Fruit fly (Drosophila melanogaster) whole organism, embryonic: ENCODE measurements around the gene Rab39.
A peak's percentile ranks its signal among the peaks of the same experiment; 100 is the strongest.

Source experiments
- Adf1 ChIP-seq: fragments of 200-800 bp; sonication (Bioruptor generic); IDR thresholded peaks from 2 replicates; pipeline ENCODE4 v1.3.6; 2022; ENCODE audit warnings: missing biosample characterization, missing genetic modification characterization
- CG10366 ChIP-seq: fragments of 200-800 bp; sonication (Bioruptor generic); IDR thresholded peaks from 2 replicates; pipeline ENCODE4 v1.3.6; 2022; ENCODE audit warnings: missing biosample characterization, missing genetic modification characterization
- CG11093 ChIP-seq: fragments of 200-800 bp; sonication (Bioruptor generic); IDR thresholded peaks from 3 replicates; pipeline ENCODE4 v1.3.6; 2022; ENCODE audit warnings: missing biosample characterization, missing genetic modification characterization
- CG13296 ChIP-seq: fragments of 200-800 bp; sonication (Bioruptor generic); optimal IDR thresholded peaks from 3 replicates; lab custom pipeline; 2018; ENCODE audit warnings: missing biosample characterization, mild to moderate bottlenecking, missing genetic modification characterization
- CG13624 ChIP-seq: fragments of 200-800 bp; sonication (Bioruptor generic); optimal IDR thresholded peaks from 2 replicates; lab custom pipeline; 2016; ENCODE audit warnings: missing biosample characterization, missing genetic modification characterization
- CG14014 ChIP-seq: fragments of 200-800 bp; sonication (Bioruptor generic); IDR thresholded peaks from 2 replicates; pipeline ENCODE4 v1.3.6; 2022; ENCODE audit warnings: missing biosample characterization, missing genetic modification characterization
- CG14667 ChIP-seq: fragments of 200-800 bp; sonication (Bioruptor generic); IDR thresholded peaks from 2 replicates; pipeline ENCODE4 v1.3.6; 2022; ENCODE audit warnings: missing biosample characterization, missing genetic modification characterization
- CG14860 ChIP-seq: fragments of 200-800 bp; sonication (Bioruptor generic); IDR thresholded peaks from 3 replicates; pipeline ENCODE4 v1.3.6; 2022; ENCODE audit warnings: missing biosample characterization, missing genetic modification characterization; ENCODE audit not compliant: partially characterized antibody
- CG15514 ChIP-seq: fragments of 200-800 bp; sonication (Bioruptor generic); optimal IDR thresholded peaks from 3 replicates; lab custom pipeline; 2017; ENCODE audit warnings: missing biosample characterization, missing genetic modification characterization, mild to moderate bottlenecking, moderate library complexity, missing genetic modification reagents
- CG1647 ChIP-seq: fragments of 200-800 bp; sonication (Bioruptor generic); optimal IDR thresholded peaks from 3 replicates; lab custom pipeline; 2016; ENCODE audit warnings: missing biosample characterization, missing genetic modification characterization
- CG16815 ChIP-seq: fragments of 200-800 bp; sonication (Bioruptor generic); optimal IDR thresholded peaks from 3 replicates; lab custom pipeline; 2017; ENCODE audit warnings: missing biosample characterization, mild to moderate bottlenecking, missing genetic modification characterization
- CG17612 ChIP-seq: fragments of 200-800 bp; sonication (Bioruptor generic); IDR thresholded peaks from 2 replicates; pipeline ENCODE4 v1.3.6; 2022; ENCODE audit warnings: missing biosample characterization, missing genetic modification characterization
- CG17912 ChIP-seq: fragments of 200-800 bp; sonication (Bioruptor generic); optimal IDR thresholded peaks from 2 replicates; lab custom pipeline; 2018; ENCODE audit warnings: missing biosample characterization, mild to moderate bottlenecking, missing genetic modification characterization
- CG1792 ChIP-seq: fragments of 200-800 bp; sonication (Bioruptor generic); optimal IDR thresholded peaks from 2 replicates; lab custom pipeline; 2016; ENCODE audit warnings: missing biosample characterization, missing genetic modification characterization
- CG30431 ChIP-seq: fragments of 200-800 bp; sonication (Bioruptor generic); optimal IDR thresholded peaks from 2 replicates; lab custom pipeline; 2017; ENCODE audit warnings: missing biosample characterization, missing genetic modification characterization
- CG7928 ChIP-seq: fragments of 200-800 bp; sonication (Bioruptor generic); optimal IDR thresholded peaks from 2 replicates; lab custom pipeline; 2017; ENCODE audit warnings: missing biosample characterization, mild to moderate bottlenecking, missing genetic modification characterization
- CG8089 ChIP-seq: fragments of 200-800 bp; sonication (Bioruptor generic); optimal IDR thresholded peaks from 3 replicates; lab custom pipeline; 2016; ENCODE audit warnings: missing biosample characterization, missing genetic modification characterization
- CG9609 ChIP-seq: fragments of 200-800 bp; sonication (Bioruptor generic); optimal IDR thresholded peaks from 3 replicates; lab custom pipeline; 2016; ENCODE audit warnings: missing biosample characterization, missing genetic modification characterization
- CG9727 ChIP-seq: fragments of 200-800 bp; sonication (Bioruptor generic); optimal IDR thresholded peaks from 3 replicates; lab custom pipeline; 2017; ENCODE audit warnings: missing biosample characterization, mild to moderate bottlenecking, missing genetic modification characterization
- CrebB ChIP-seq: fragments of 200-800 bp; sonication (Bioruptor generic); optimal IDR thresholded peaks from 3 replicates; lab custom pipeline; 2018; ENCODE audit warnings: missing biosample characterization, mild to moderate bottlenecking, missing genetic modification characterization
- Doc2 ChIP-seq: fragments of 200-800 bp; sonication (Bioruptor generic); IDR thresholded peaks from 2 replicates; pipeline ENCODE4 v1.3.6; 2022; ENCODE audit warnings: missing biosample characterization, missing genetic modification characterization
- Drgx ChIP-seq: fragments of 200-800 bp; sonication (Bioruptor generic); IDR thresholded peaks from 2 replicates; pipeline ENCODE4 v1.3.6; 2022; ENCODE audit warnings: missing biosample characterization, missing genetic modification characterization
- Elba2 ChIP-seq: fragments of 200-800 bp; sonication (Bioruptor generic); optimal IDR thresholded peaks from 3 replicates; lab custom pipeline; 2016; ENCODE audit warnings: missing biosample characterization, missing genetic modification characterization
- Mad ChIP-seq: fragments of 200-800 bp; sonication (Bioruptor generic); optimal IDR thresholded peaks from 2 replicates; lab custom pipeline; 2016; ENCODE audit warnings: missing biosample characterization, missing genetic modification characterization
- NK7.1 ChIP-seq: fragments of 200-800 bp; sonication (Bioruptor generic); optimal IDR thresholded peaks from 3 replicates; lab custom pipeline; 2016; ENCODE audit warnings: missing biosample characterization, missing genetic modification characterization
- Oli ChIP-seq: fragments of 200-800 bp; sonication (Bioruptor generic); optimal IDR thresholded peaks from 2 replicates; lab custom pipeline; 2018; ENCODE audit warnings: missing biosample characterization, mild to moderate bottlenecking, missing genetic modification characterization, moderate library complexity
- Xbp1 ChIP-seq: fragments of 200-800 bp; sonication (Bioruptor generic); optimal IDR thresholded peaks from 3 replicates; lab custom pipeline; 2016; ENCODE audit warnings: missing biosample characterization, mild to moderate bottlenecking, missing genetic modification characterization
- bab2 ChIP-seq: fragments of 200-800 bp; sonication (Bioruptor generic); optimal IDR thresholded peaks from 2 replicates; lab custom pipeline; 2016; ENCODE audit warnings: missing biosample characterization, missing genetic modification characterization
- chinmo ChIP-seq: fragments of 200-800 bp; sonication (Bioruptor generic); IDR thresholded peaks from 4 replicates; pipeline ENCODE4 v1.3.6; 2022; ENCODE audit warnings: missing biosample characterization, missing genetic modification characterization; ENCODE audit not compliant: partially characterized antibody
- disco-r ChIP-seq: fragments of 200-800 bp; sonication (Bioruptor generic); optimal IDR thresholded peaks from 2 replicates; lab custom pipeline; 2016; ENCODE audit warnings: missing biosample characterization, missing genetic modification characterization
- dysf ChIP-seq: fragments of 200-800 bp; sonication (Bioruptor generic); IDR thresholded peaks from 3 replicates; pipeline ENCODE4 v1.3.6; 2022; ENCODE audit warnings: missing biosample characterization, missing genetic modification characterization
- fd102C ChIP-seq: fragments of 200-800 bp; sonication (Bioruptor generic); optimal IDR thresholded peaks from 2 replicates; lab custom pipeline; 2018; ENCODE audit warnings: missing biosample characterization, mild to moderate bottlenecking, missing genetic modification characterization, moderate library complexity
- gce ChIP-seq: fragments of 200-800 bp; sonication (Bioruptor generic); IDR thresholded peaks from 3 replicates; pipeline ENCODE4 v1.3.6; 2022; ENCODE audit warnings: missing biosample characterization, missing genetic modification characterization
- gcm ChIP-seq: fragments of 200-800 bp; sonication (Bioruptor generic); optimal IDR thresholded peaks from 2 replicates; lab custom pipeline; 2019; ENCODE audit warnings: missing biosample characterization, mild to moderate bottlenecking, missing genetic modification characterization, moderate library complexity
- gt ChIP-seq: fragments of 200-800 bp; sonication (Bioruptor generic); IDR thresholded peaks from 2 replicates; pipeline ENCODE4 v1.3.6; 2022; ENCODE audit warnings: missing biosample characterization, missing genetic modification characterization
- jing ChIP-seq: fragments of 200-800 bp; sonication (Bioruptor generic); optimal IDR thresholded peaks from 2 replicates; lab custom pipeline; 2018; ENCODE audit warnings: missing biosample characterization, mild to moderate bottlenecking, missing genetic modification characterization
- jumu ChIP-seq: fragments of 200-800 bp; sonication (Bioruptor generic); optimal IDR thresholded peaks from 3 replicates; lab custom pipeline; 2016; ENCODE audit warnings: missing biosample characterization, missing genetic modification characterization
- lov ChIP-seq, 2 experiments: fragments of 200-800 bp in 1 of 2; fragments of >200 bp in 1 of 2; sonication (Bioruptor generic) in 1 of 2; IDR thresholded peaks in 1 of 2; optimal IDR thresholded peaks in 1 of 2; 2 replicates in 1 of 2; 3 replicates in 1 of 2; pipeline versions ENCODE4 v1.3.6 to Lab custom; 2017 to 2022; ENCODE audit warnings: missing biosample characterization in 1 of 2, missing genetic modification characterization in 1 of 2
- nmo ChIP-seq: fragments of 200-800 bp; sonication (Bioruptor generic); optimal IDR thresholded peaks from 2 replicates; lab custom pipeline; 2018; ENCODE audit warnings: missing biosample characterization, mild to moderate bottlenecking, missing genetic modification characterization, moderate library complexity
- run ChIP-seq: fragments of 200-800 bp; sonication (Bioruptor generic); optimal IDR thresholded peaks from 3 replicates; lab custom pipeline; 2018; ENCODE audit warnings: missing biosample characterization, mild to moderate bottlenecking, missing genetic modification characterization
- usp ChIP-seq: fragments of >200 bp; optimal IDR thresholded peaks from 2 replicates; lab custom pipeline; 2017; ENCODE audit warnings: missing biosample characterization, missing genetic modification characterization

The Rab39 gene

DNA sequence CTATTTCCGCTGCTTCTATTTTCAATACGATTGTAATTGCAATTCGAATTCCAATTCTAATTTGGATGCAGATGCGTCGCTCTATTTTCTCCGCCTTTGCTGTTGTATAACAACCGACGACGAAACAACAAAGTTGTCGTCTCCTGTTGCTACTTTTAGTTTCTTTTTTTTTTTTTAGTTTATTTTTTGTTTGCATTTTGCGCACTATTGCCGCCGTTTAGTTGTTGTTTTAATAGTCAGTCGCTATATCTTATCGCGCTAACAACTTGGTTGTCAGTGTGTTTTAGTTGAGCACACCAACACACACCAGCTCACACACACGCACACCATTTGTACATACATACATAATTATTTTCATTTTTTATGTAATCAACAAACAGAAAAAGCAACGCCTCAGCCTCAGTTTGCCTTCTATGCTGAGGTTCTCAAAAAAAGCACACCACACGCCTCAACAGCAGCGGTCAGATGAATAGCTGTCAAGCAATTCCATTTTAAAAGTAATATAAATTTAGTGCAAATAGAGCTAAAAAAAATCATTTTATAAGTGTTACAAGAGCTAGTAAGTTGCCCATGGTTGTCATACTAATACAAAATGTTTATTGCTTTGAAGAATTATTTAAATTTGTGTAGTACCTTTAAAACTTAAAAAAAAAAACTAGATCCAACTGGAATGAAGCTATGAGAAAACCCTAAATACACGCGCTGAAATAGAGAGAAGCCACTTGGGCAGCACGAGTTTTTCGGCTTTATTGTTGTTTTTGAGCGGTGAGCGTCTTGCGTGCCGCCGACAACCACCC, 33.2 kb upstream of the Rab39 start (continued):
- TF ChIP-seq CG30431 (GFP tag; lab: Kevin White, UChicago) = peak; percentile 3
- TF ChIP-seq CG17612 (GFP tag; lab: Robert Waterston, UW) = no peak
- TF ChIP-seq Drgx (GFP tag; lab: Robert Waterston, UW) = peak; percentile 28
- TF ChIP-seq CG13624 = peak; percentile 58
- no peak for TF ChIP-seq lov (optimal IDR thresholded peaks at IDR 0.05; lab: Kevin White, UChicago)
- no peak for TF ChIP-seq lov (GFP tag; IDR thresholded peaks at IDR 0.05; lab: Robert Waterston, UW)
- peak; percentile 70 for TF ChIP-seq Xbp1 (GFP tag; lab: Kevin White, UChicago)
- TF ChIP-seq Adf1 = peak; percentile 42
- no peak for TF ChIP-seq CG17912
- peak; percentile 84 for TF ChIP-seq Oli
- TF ChIP-seq CG13296 (GFP tag; lab: Kevin White, UChicago) = peak; percentile 84
- peak; percentile 35 for TF ChIP-seq nmo (GFP tag; lab: Kevin White, UChicago)
- peak; percentile 81 for TF ChIP-seq CG15514 (GFP tag; lab: Kevin White, UChicago)
- no peak for TF ChIP-seq gt (GFP tag; lab: Robert Waterston, UW)
- TF ChIP-seq gcm (GFP tag; lab: Kevin White, UChicago) = peak; percentile 57
- no peak for TF ChIP-seq NK7.1 (GFP tag; lab: Kevin White, UChicago)
- peak; percentile 45 for TF ChIP-seq CG9609 (GFP tag; lab: Kevin White, UChicago)
- TF ChIP-seq CG9727 (GFP tag; lab: Kevin White, UChicago) = peak; percentile 71
- no peak for TF ChIP-seq CG1792 (GFP tag; lab: Kevin White, UChicago)
- TF ChIP-seq dysf (GFP tag; lab: Robert Waterston, UW) = peak; percentile 85
- TF ChIP-seq CG14667 = no peak
- TF ChIP-seq jumu (GFP tag; lab: Kevin White, UChicago) = peak; percentile 19
- peak; percentile 16 for TF ChIP-seq CG7928 (GFP tag; lab: Kevin White, UChicago)
- TF ChIP-seq run (tag; lab: Kevin White, UChicago) = peak; percentile 32
- TF ChIP-seq CrebB (tag; lab: Kevin White, UChicago) = peak; percentile 68
- peak; percentile 4 for TF ChIP-seq bab2 (GFP tag; lab: Kevin White, UChicago)
- TF ChIP-seq Mad (GFP tag; lab: Kevin White, UChicago) = peak; percentile 34
- peak; percentile 54; the same call in 1 of the 3 replicates for TF ChIP-seq CG11093 (GFP tag; lab: Robert Waterston, UW)
- TF ChIP-seq CG16815 (GFP tag; lab: Kevin White, UChicago) = peak; percentile 28
- no peak for TF ChIP-seq fd102C (GFP tag; lab: Kevin White, UChicago)
- peak; percentile 9 for TF ChIP-seq CG1647 (GFP tag; lab: Kevin White, UChicago)
- TF ChIP-seq CG10366 = peak; percentile 53
- no peak for TF ChIP-seq CG14860
- no peak for TF ChIP-seq jing (GFP tag; lab: Kevin White, UChicago)
- peak; percentile 82; the same call in 3 of the 4 replicates for TF ChIP-seq chinmo (GFP tag; lab: Robert Waterston, UW)
- peak; percentile 60 for TF ChIP-seq CG14014 (GFP tag; lab: Robert Waterston, UW)
- TF ChIP-seq CG8089 = no peak
- TF ChIP-seq Doc2 = no peak
- peak; percentile 17 for TF ChIP-seq disco-r (GFP tag; lab: Kevin White, UChicago)
- TF ChIP-seq usp (GFP tag; lab: Kevin White, UChicago) = no peak
- no peak for TF ChIP-seq Elba2 (GFP tag; lab: Kevin White, UChicago)
- TF ChIP-seq gce (GFP tag; lab: Robert Waterston, UW) = no peak
